Worm (Caenorhabditis elegans) whole organism, young adult: ENCODE data around the gene C49C3.8.

Source experiments
- hrde-1 ChIP-seq: sonication (generic microtip); optimal IDR thresholded peaks from 2 replicates; lab custom pipeline; 2016; ENCODE audit warnings: missing genetic modification characterization, mild to moderate bottlenecking, missing compliant biosample characterization, moderate library complexity, missing genotype, missing genetic modification reagents, borderline replicate concordance
- lin-54 ChIP-seq: fragments of 200-800 bp; sonication (Bioruptor generic); optimal IDR thresholded peaks from 2 replicates; lab custom pipeline; 2018; ENCODE audit warnings: mild to moderate bottlenecking, missing genetic modification characterization, missing compliant biosample characterization
- mes-4 ChIP-seq: sonication (generic microtip); optimal IDR thresholded peaks from 2 replicates; lab custom pipeline; 2016; ENCODE audit warnings: missing genotype, missing genetic modification characterization, missing compliant biosample characterization
- mxl-1 ChIP-seq: sonication (generic microtip); optimal IDR thresholded peaks from 2 replicates; lab custom pipeline; 2016; ENCODE audit warnings: missing genetic modification characterization, missing compliant biosample characterization
- pha-4 ChIP-seq: fragments of 150-350 bp; sonication (generic microtip); optimal IDR thresholded peaks from 2 replicates; lab custom pipeline; 2014; ENCODE audit warnings: missing biosample characterization, missing genetic modification reagents, missing genetic modification characterization
- snpc-4 ChIP-seq, 5 experiments: fragments of 150-350 bp in 1 of 5; sonication (generic microtip) in 4 of 5; optimal IDR thresholded peaks; 2 replicates each; lab custom pipeline; 2014 to 2018; ENCODE audit warnings: missing genetic modification characterization in 5 of 5, missing biosample characterization in 3 of 5, antibody characterized with exemption in 2 of 5, mild to moderate bottlenecking in 2 of 5, missing compliant biosample characterization in 2 of 5, missing genotype in 2 of 5, moderate library complexity in 2 of 5, missing genetic modification reagents in 1 of 5
- ztf-18 ChIP-seq: sonication (generic microtip); optimal IDR thresholded peaks from 2 replicates; lab custom pipeline; 2016; ENCODE audit warnings: missing genotype, mild to moderate bottlenecking, missing genetic modification characterization, missing compliant biosample characterization

ce11 chrIV:17351586-17351985 is 16.6 kb downstream of the C49C3.8 start, which contains the start of gene clec-199:
- TF ChIP-seq hrde-1 (no peak), ztf-18 (tag; lab: Kevin White, UChicago) (no peak), mxl-1 (tag; lab: Kevin White, UChicago) (no peak), mes-4 (tag; lab: Kevin White, UChicago) (no peak), pha-4 (tag; lab: Kevin White, UChicago) (no peak), snpc-4 (GFP tag; optimal IDR thresholded peaks at IDR 0.05; lab: Kevin White, UChicago) (no peak), snpc-4 (tag; optimal IDR thresholded peaks at IDR 0.05; lab: Kevin White, UChicago) (no peak), lin-54 (GFP tag; lab: Kevin White, UChicago) (no peak)
